Worm (Caenorhabditis elegans): Measurements from ENCODE around the gene C15F1.8.

The C15F1.8 gene

DNA sequence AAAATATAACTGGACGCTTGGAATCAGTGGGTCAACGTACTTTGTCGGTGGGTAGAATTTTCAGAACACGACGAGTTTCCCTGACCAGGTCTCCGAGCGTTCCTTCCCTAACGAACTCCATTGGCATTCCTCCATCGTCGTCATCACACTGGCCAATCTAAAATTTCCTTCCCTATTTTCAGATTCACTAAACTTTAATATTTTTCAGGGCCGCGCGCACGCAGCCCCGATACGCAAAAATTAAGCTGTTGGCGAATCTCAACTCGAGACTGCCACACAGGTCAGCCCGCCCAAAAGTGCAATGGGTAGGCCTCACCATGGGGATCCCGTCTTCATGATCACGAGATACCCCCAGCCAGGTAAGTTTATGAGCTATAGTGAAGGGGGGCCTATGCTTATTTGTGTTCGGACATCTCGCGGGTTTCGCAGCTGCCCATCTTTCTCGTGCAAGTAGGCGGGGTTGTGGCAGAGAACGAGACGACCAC lies 9.4 kb downstream of the C15F1.8 start (continued):
- TF ChIP-seq ceh-20 (GFP tag; IDR thresholded peaks at IDR 0.05) (0 out of 2 replicates have a peak, but pooled peaks have one; percentile 20), jun-1 (tag; optimal IDR thresholded peaks at IDR 0.05) (no peak), nhr-42 (GFP tag; IDR thresholded peaks at IDR 0.05) (peak; percentile 87), daf-19 (GFP tag; conservative IDR thresholded peaks at IDR 0.05) (no peak), mxl-3 (GFP tag; optimal IDR thresholded peaks at IDR 0.05) (peak; percentile 42), fkh-10 (GFP tag; optimal IDR thresholded peaks at IDR 0.05) (no peak), nhr-48 (tag; optimal IDR thresholded peaks at IDR 0.05) (peak; percentile 75), daf-12 (tag; optimal IDR thresholded peaks at IDR 0.05) (no peak), saeg-2 (GFP tag; IDR thresholded peaks at IDR 0.05) (0 out of 2 replicates have a peak, but pooled peaks have one; percentile 56), madf-5 (GFP tag; IDR thresholded peaks at IDR 0.05) (no peak), dpl-1 (GFP tag; optimal IDR thresholded peaks at IDR 0.05) (peak; percentile 38), dmd-6 (GFP tag; IDR thresholded peaks at IDR 0.05) (peak; percentile 42), F10B5.3 (tag; optimal IDR thresholded peaks at IDR 0.05) (peak; percentile 75), mdl-1 (tag; optimal IDR thresholded peaks at IDR 0.05) (peak; percentile 42 to 72), Y5F2A.4 (GFP tag; optimal IDR thresholded peaks at IDR 0.05) (peak; percentile 49), D1046.2 (GFP tag; IDR thresholded peaks at IDR 0.05) (0 out of 2 replicates have a peak, but pooled peaks have one; percentile 70), pqm-1 (tag; optimal IDR thresholded peaks at IDR 0.05) (no peak), nhr-77 (tag; optimal IDR thresholded peaks at IDR 0.05) (no peak), nhr-111 (GFP tag; optimal IDR thresholded peaks at IDR 0.05) (peak; percentile 55), attf-4 (tag; optimal IDR thresholded peaks at IDR 0.05) (no peak), spr-3 (GFP tag; optimal IDR thresholded peaks at IDR 0.05) (peak; percentile 63), unc-130 (GFP tag; optimal IDR thresholded peaks at IDR 0.05) (peak; percentile 66), zag-1 (tag; optimal IDR thresholded peaks at IDR 0.05) (no peak)

DNA sequence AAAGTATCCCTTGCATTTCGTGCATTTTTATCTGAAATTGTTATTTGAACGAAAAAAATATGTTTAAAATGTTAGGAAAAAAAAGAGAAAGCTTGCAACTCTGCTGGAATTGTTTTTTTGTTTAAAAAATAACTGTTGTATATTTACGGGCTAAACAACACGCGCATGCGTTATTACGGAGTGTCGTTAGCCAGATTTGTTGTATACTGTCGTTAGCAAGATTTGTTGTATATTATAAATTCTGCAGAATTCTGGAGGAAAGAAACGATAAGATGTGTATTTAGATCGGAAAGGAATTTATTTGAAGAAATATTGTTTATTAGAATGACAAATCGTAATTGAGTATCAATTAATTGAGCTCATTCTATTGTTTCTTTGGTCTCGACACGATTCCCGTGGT lies 10.0 kb downstream of the C15F1.8 start, which contains the start of gene eif-2Bgamma:
eif-2Bgamma (minus strand) TSS at position 31 of the 400 bp plus-strand sequence.
- TF ChIP-seq attf-4 (tag; optimal IDR thresholded peaks at IDR 0.05) (no peak), hlh-11 (tag; optimal IDR thresholded peaks at IDR 0.05) (no peak), dpl-1 (GFP tag; optimal IDR thresholded peaks at IDR 0.05) (peak; percentile 29), dve-1 (tag; optimal IDR thresholded peaks at IDR 0.05; ENCODE audit: insufficient read depth) (no peak), aha-1 (tag) (peak; percentile 44), R02D3.7 (tag; optimal IDR thresholded peaks at IDR 0.05) (peak; percentile 51), hlh-30 (tag; optimal IDR thresholded peaks at IDR 0.05; ENCODE audit: insufficient read depth) (peak; percentile 49), mdt-29 (GFP tag; IDR thresholded peaks at IDR 0.05) (no peak), T20F7.1 (GFP tag; optimal IDR thresholded peaks at IDR 0.05) (peak; percentile 96), Y48G9A.11 (GFP tag; IDR thresholded peaks at IDR 0.05) (peak; percentile 89), vab-7 (GFP tag; IDR thresholded peaks at IDR 0.05) (no peak), zip-2 (tag; optimal IDR thresholded peaks at IDR 0.05) (no peak), tra-1 (GFP tag; IDR thresholded peaks at IDR 0.05) (no peak), mxl-3 (GFP tag; optimal IDR thresholded peaks at IDR 0.05) (no peak), F37D6.2 (tag; optimal IDR thresholded peaks at IDR 0.05) (no peak), aly-2 (tag; optimal IDR thresholded peaks at IDR 0.05) (no peak), arid-1 (GFP tag; conservative IDR thresholded peaks at IDR 0.05) (no peak), lsy-2 (tag; optimal IDR thresholded peaks at IDR 0.05) (peak in 1 of 2 experiments; percentile 70), daf-16 (GFP tag; optimal IDR thresholded peaks at IDR 0.05) (no peak), daf-16 (tag; optimal IDR thresholded peaks at IDR 0.05) (no peak)
